Worm (Caenorhabditis elegans) whole organism, midembryonic: ENCODE data around the gene M04B2.4.

Experiments used
- T22C8.4 ChIP-seq: fragments of 200-800 bp; sonication (Bioruptor generic); IDR thresholded peaks from 2 replicates; pipeline ENCODE4 v1.3.6; 2022; ENCODE audit warnings: missing genetic modification characterization, missing compliant biosample characterization
- cog-1 ChIP-seq: sonication (generic microtip); optimal IDR thresholded peaks from 2 replicates; lab custom pipeline; 2016; ENCODE audit warnings: missing genetic modification characterization, missing compliant biosample characterization
- flt-1 ChIP-seq: fragments of 200-800 bp; sonication (Bioruptor generic); IDR thresholded peaks from 2 replicates; pipeline ENCODE4 v1.3.6; 2022; ENCODE audit warnings: missing genetic modification characterization, missing compliant biosample characterization
- ref-1 ChIP-seq: fragments of 200-800 bp; sonication (Bioruptor generic); conservative IDR thresholded peaks from 2 replicates; pipeline ENCODE4 v1.3.6; 2022; ENCODE audit warnings: missing genetic modification reagents, missing genetic modification characterization, missing compliant biosample characterization

DNA sequence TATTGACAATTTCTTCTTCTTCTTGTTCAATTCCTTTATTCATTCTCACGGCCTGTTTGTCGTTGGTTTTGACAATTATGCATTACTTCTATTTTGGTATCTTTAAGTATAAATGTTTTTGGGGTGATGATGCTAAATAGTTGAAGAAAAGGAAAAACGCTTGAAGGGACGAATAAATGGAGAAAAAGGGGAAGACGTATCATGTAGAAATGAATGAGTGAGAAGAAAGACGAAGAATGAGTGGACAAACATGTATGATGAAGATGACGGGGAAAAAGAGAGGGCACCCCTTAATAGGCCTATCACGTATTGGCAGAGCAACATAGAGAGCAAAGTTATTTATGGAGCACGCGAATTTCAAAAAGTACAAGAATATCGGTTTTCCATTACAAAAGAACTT lies 27.8 kb upstream of the M04B2.4 start, which contains the start of gene M04B2.7:
- no peak for TF ChIP-seq cog-1
- TF ChIP-seq flt-1 (GFP tag; lab: Robert Waterston, UW), result no peak
- TF ChIP-seq T22C8.4 (GFP tag; lab: Robert Waterston, UW), result no peak
- TF ChIP-seq ref-1 (GFP tag; lab: Robert Waterston, UW), result no peak
